Worm (Caenorhabditis elegans) whole organism, young adult: ENCODE data around the gene rei-2.

Experiments
- C06A6.2 ChIP-seq: fragments of 200-800 bp; sonication (Bioruptor generic); conservative IDR thresholded peaks from 2 replicates; pipeline ENCODE4 v1.3.6; 2022; ENCODE audit warnings: missing genetic modification characterization, missing compliant biosample characterization
- C17E4.6 ChIP-seq: fragments of 200-800 bp; sonication (Bioruptor generic); IDR thresholded peaks from 2 replicates; pipeline ENCODE4 v1.3.6; 2022; ENCODE audit warnings: missing genetic modification reagents, missing genetic modification characterization, missing compliant biosample characterization
- F37B4.10 ChIP-seq: fragments of 200-800 bp; sonication (Bioruptor generic); IDR thresholded peaks from 2 replicates; pipeline ENCODE4 v1.3.6; 2022; ENCODE audit warnings: missing genetic modification characterization, missing compliant biosample characterization
- F39B2.1 ChIP-seq: fragments of 200-800 bp; sonication (Bioruptor generic); IDR thresholded peaks from 2 replicates; pipeline ENCODE4 v1.3.6; 2022; ENCODE audit warnings: missing genetic modification reagents, missing genetic modification characterization, missing compliant biosample characterization
- F52B5.7 ChIP-seq: sonication (generic microtip); optimal IDR thresholded peaks from 2 replicates; lab custom pipeline; 2016; ENCODE audit warnings: mild to moderate bottlenecking, missing genetic modification characterization, missing compliant biosample characterization
- F57A8.1 ChIP-seq: fragments of 200-800 bp; sonication (Bioruptor generic); optimal IDR thresholded peaks from 2 replicates; lab custom pipeline; 2018; ENCODE audit warnings: mild to moderate bottlenecking, missing genetic modification characterization, moderate library complexity, missing compliant biosample characterization
- K11D2.4 ChIP-seq: fragments of 200-800 bp; sonication (Bioruptor generic); IDR thresholded peaks from 2 replicates; pipeline ENCODE4 v1.3.6; 2022; ENCODE audit warnings: missing genetic modification reagents, missing genetic modification characterization, missing compliant biosample characterization
- K12H6.12 ChIP-seq: fragments of 200-800 bp; sonication (Bioruptor generic); optimal IDR thresholded peaks from 2 replicates; lab custom pipeline; 2018; ENCODE audit warnings: mild to moderate bottlenecking, missing genetic modification characterization, missing compliant biosample characterization
- Y79H2A.3 ChIP-seq: fragments of 200-800 bp; sonication (Bioruptor generic); conservative IDR thresholded peaks from 2 replicates; pipeline ENCODE4 v1.3.6; 2022; ENCODE audit warnings: missing genetic modification reagents, missing genetic modification characterization, missing compliant biosample characterization
- ZK185.1 ChIP-seq: sonication (generic microtip); optimal IDR thresholded peaks from 2 replicates; lab custom pipeline; 2016; ENCODE audit warnings: mild to moderate bottlenecking, missing genetic modification characterization, missing compliant biosample characterization; ENCODE audit not compliant: poor library complexity, severe bottlenecking
- attf-6 ChIP-seq: fragments of 200-800 bp; sonication (Bioruptor generic); IDR thresholded peaks from 2 replicates; pipeline ENCODE4 v1.3.6; 2022; ENCODE audit warnings: missing genetic modification reagents, missing genetic modification characterization, missing compliant biosample characterization
- bed-1 ChIP-seq: fragments of 200-800 bp; sonication (Bioruptor generic); IDR thresholded peaks from 2 replicates; pipeline ENCODE4 v1.3.6; 2022; ENCODE audit warnings: missing genetic modification reagents, missing genetic modification characterization, missing compliant biosample characterization
- ccch-3 ChIP-seq: fragments of 200-800 bp; sonication (Bioruptor generic); optimal IDR thresholded peaks from 2 replicates; lab custom pipeline; 2018; ENCODE audit warnings: mild to moderate bottlenecking, missing genetic modification characterization, missing compliant biosample characterization
- cebp-2 ChIP-seq: fragments of 200-800 bp; sonication (Bioruptor generic); IDR thresholded peaks from 2 replicates; pipeline ENCODE4 v1.3.6; 2022; ENCODE audit warnings: missing genetic modification characterization, missing compliant biosample characterization
- ceh-27 ChIP-seq: fragments of 200-800 bp; sonication (Bioruptor generic); optimal IDR thresholded peaks from 2 replicates; lab custom pipeline; 2018; ENCODE audit warnings: mild to moderate bottlenecking, missing genetic modification characterization, moderate library complexity, missing compliant biosample characterization
- ceh-79 ChIP-seq: sonication (generic microtip); optimal IDR thresholded peaks from 2 replicates; lab custom pipeline; 2017; ENCODE audit warnings: mild to moderate bottlenecking, missing genetic modification characterization, missing compliant biosample characterization
- chd-7 ChIP-seq: sonication (generic microtip); optimal IDR thresholded peaks from 2 replicates; lab custom pipeline; 2016; ENCODE audit warnings: mild to moderate bottlenecking, missing genetic modification characterization, moderate library complexity, missing compliant biosample characterization
- die-1 ChIP-seq: sonication (generic microtip); optimal IDR thresholded peaks from 2 replicates; lab custom pipeline; 2016; ENCODE audit warnings: missing genotype, mild to moderate bottlenecking, missing genetic modification characterization, missing compliant biosample characterization
- dox-1 ChIP-seq: fragments of 200-800 bp; sonication (Bioruptor generic); IDR thresholded peaks from 2 replicates; pipeline ENCODE4 v1.3.6; 2022; ENCODE audit warnings: missing genetic modification reagents, missing genetic modification characterization, missing compliant biosample characterization
- dpl-1 ChIP-seq: fragments of 150-350 bp; optimal IDR thresholded peaks from 2 replicates; lab custom pipeline; 2014; ENCODE audit warnings: missing biosample characterization, missing genetic modification reagents, missing genetic modification characterization
- egl-18 ChIP-seq: fragments of 200-800 bp; sonication (Bioruptor generic); IDR thresholded peaks from 2 replicates; pipeline ENCODE4 v1.3.6; 2022; ENCODE audit warnings: missing genetic modification reagents, missing genetic modification characterization, missing compliant biosample characterization
- egl-44 ChIP-seq: fragments of 200-800 bp; sonication (Bioruptor generic); IDR thresholded peaks from 2 replicates; pipeline ENCODE4 v1.3.6; 2022; ENCODE audit warnings: missing genetic modification reagents, missing genetic modification characterization, missing compliant biosample characterization
- ets-4 ChIP-seq: fragments of 200-800 bp; sonication (Bioruptor generic); optimal IDR thresholded peaks from 2 replicates; lab custom pipeline; 2018; ENCODE audit warnings: mild to moderate bottlenecking, missing genetic modification characterization, missing compliant biosample characterization
- fkh-3 ChIP-seq: sonication (generic microtip); optimal IDR thresholded peaks from 2 replicates; lab custom pipeline; 2016; ENCODE audit warnings: mild to moderate bottlenecking, missing genetic modification characterization, missing compliant biosample characterization
- hlh-12 ChIP-seq: sonication (generic microtip); optimal IDR thresholded peaks from 2 replicates; lab custom pipeline; 2016; ENCODE audit warnings: missing genetic modification characterization, missing compliant biosample characterization
- hmg-1.2 ChIP-seq: fragments of 200-800 bp; sonication (Bioruptor generic); IDR thresholded peaks from 2 replicates; pipeline ENCODE4 v1.3.6; 2022; ENCODE audit warnings: missing genetic modification reagents, missing genetic modification characterization, missing compliant biosample characterization
- hsf-1 ChIP-seq: fragments of 200-800 bp; sonication (Bioruptor generic); IDR thresholded peaks from 2 replicates; pipeline ENCODE4 v1.3.6; 2022; ENCODE audit warnings: missing genetic modification reagents, missing genetic modification characterization, missing compliant biosample characterization
- lag-1 ChIP-seq: fragments of 200-800 bp; sonication (Bioruptor generic); IDR thresholded peaks from 2 replicates; pipeline ENCODE4 v1.3.6; 2022; ENCODE audit warnings: missing genetic modification reagents, missing genetic modification characterization, missing compliant biosample characterization
- let-607 ChIP-seq, 2 experiments: fragments of 200-800 bp in 1 of 2; sonication (Bioruptor generic) in 1 of 2; sonication (generic microtip) in 1 of 2; optimal IDR thresholded peaks; 2 replicates each; lab custom pipeline; 2016 to 2018; ENCODE audit warnings: mild to moderate bottlenecking in 2 of 2, missing compliant biosample characterization in 2 of 2, missing genetic modification characterization in 2 of 2, moderate library complexity in 2 of 2, missing genotype in 1 of 2
- lin-26 ChIP-seq: fragments of 200-800 bp; sonication (Bioruptor generic); IDR thresholded peaks from 2 replicates; pipeline ENCODE4 v1.3.6; 2022; ENCODE audit warnings: missing genetic modification reagents, missing genetic modification characterization, missing compliant biosample characterization
- madf-3 ChIP-seq: fragments of 200-800 bp; sonication (Bioruptor generic); IDR thresholded peaks from 2 replicates; pipeline ENCODE4 v1.3.6; 2022; ENCODE audit warnings: missing genetic modification reagents, missing genetic modification characterization, missing compliant biosample characterization
- madf-8 ChIP-seq: fragments of 200-800 bp; sonication (Bioruptor generic); conservative IDR thresholded peaks from 2 replicates; pipeline ENCODE4 v1.3.6; 2022; ENCODE audit warnings: missing genetic modification reagents, missing genetic modification characterization, missing compliant biosample characterization
- mes-4 ChIP-seq: sonication (generic microtip); optimal IDR thresholded peaks from 2 replicates; lab custom pipeline; 2016; ENCODE audit warnings: missing genotype, missing genetic modification characterization, missing compliant biosample characterization
- nfya-1 ChIP-seq: sonication (generic microtip); optimal IDR thresholded peaks from 2 replicates; lab custom pipeline; 2017; ENCODE audit warnings: antibody characterized with exemption, missing compliant biosample characterization, missing genetic modification characterization, borderline replicate concordance; ENCODE audit not compliant: insufficient read depth
- nhr-179 ChIP-seq: sonication (generic microtip); optimal IDR thresholded peaks from 2 replicates; lab custom pipeline; 2016; ENCODE audit warnings: mild to moderate bottlenecking, missing genetic modification characterization, missing compliant biosample characterization
- nhr-27 ChIP-seq: fragments of 200-800 bp; sonication (Bioruptor generic); optimal IDR thresholded peaks from 2 replicates; lab custom pipeline; 2018; ENCODE audit warnings: mild to moderate bottlenecking, missing genetic modification characterization, moderate library complexity, missing compliant biosample characterization
- nhr-80 ChIP-seq: sonication (generic microtip); optimal IDR thresholded peaks from 2 replicates; lab custom pipeline; 2016; ENCODE audit warnings: missing genetic modification characterization, missing compliant biosample characterization
- nhr-90 ChIP-seq: sonication (generic microtip); optimal IDR thresholded peaks from 2 replicates; lab custom pipeline; 2016; ENCODE audit warnings: missing genotype, mild to moderate bottlenecking, missing genetic modification characterization, missing compliant biosample characterization
- pha-4 ChIP-seq: fragments of 150-350 bp; sonication (generic microtip); optimal IDR thresholded peaks from 2 replicates; lab custom pipeline; 2014; ENCODE audit warnings: missing biosample characterization, missing genetic modification reagents, missing genetic modification characterization
- repo-1 ChIP-seq: sonication (generic microtip); optimal IDR thresholded peaks from 2 replicates; lab custom pipeline; 2017; ENCODE audit warnings: mild to moderate bottlenecking, missing genetic modification characterization, missing compliant biosample characterization
- rpc-1 ChIP-seq, 2 experiments: fragments of 150-350 bp in 1 of 2; sonication (generic microtip) in 1 of 2; optimal IDR thresholded peaks; 2 replicates each; lab custom pipeline; 2014 to 2018; ENCODE audit warnings: missing biosample characterization in 1 of 2, missing genetic modification characterization in 1 of 2, missing genetic modification reagents in 1 of 2, missing genotype in 1 of 2
- sea-2 ChIP-seq: fragments of 200-800 bp; sonication (Bioruptor generic); IDR thresholded peaks from 2 replicates; pipeline ENCODE4 v1.3.6; 2022; ENCODE audit warnings: missing genetic modification characterization, missing compliant biosample characterization
- snpc-3.4 ChIP-seq: sonication (generic microtip); optimal IDR thresholded peaks from 2 replicates; lab custom pipeline; 2017; ENCODE audit warnings: missing genetic modification characterization, mild to moderate bottlenecking, missing compliant biosample characterization, antibody characterized with exemption, moderate library complexity, missing genotype, missing genetic modification reagents
- tbp1 ChIP-seq: fragments of 200-800 bp; sonication (Bioruptor generic); optimal IDR thresholded peaks from 2 replicates; lab custom pipeline; 2018; ENCODE audit warnings: mild to moderate bottlenecking, missing genetic modification characterization, missing compliant biosample characterization
- tbx-9 ChIP-seq: sonication (generic microtip); optimal IDR thresholded peaks from 2 replicates; lab custom pipeline; 2016; ENCODE audit warnings: borderline replicate concordance, missing genetic modification characterization, inconsistent platforms, missing compliant biosample characterization
- unc-130 ChIP-seq: sonication (generic microtip); optimal IDR thresholded peaks from 2 replicates; lab custom pipeline; 2016; ENCODE audit warnings: missing genetic modification reagents, missing genetic modification characterization, missing compliant biosample characterization
- ztf-18 ChIP-seq: sonication (generic microtip); optimal IDR thresholded peaks from 2 replicates; lab custom pipeline; 2016; ENCODE audit warnings: missing genotype, mild to moderate bottlenecking, missing genetic modification characterization, missing compliant biosample characterization
- ztf-22 ChIP-seq: fragments of 200-800 bp; sonication (Bioruptor generic); optimal IDR thresholded peaks from 2 replicates; lab custom pipeline; 2018; ENCODE audit warnings: mild to moderate bottlenecking, missing genetic modification characterization, moderate library complexity, missing compliant biosample characterization
- ztf-6 ChIP-seq: fragments of 200-800 bp; sonication (Bioruptor generic); IDR thresholded peaks from 2 replicates; pipeline ENCODE4 v1.3.6; 2022; ENCODE audit warnings: missing genetic modification reagents, missing genetic modification characterization, missing compliant biosample characterization

The rei-2 gene

DNA sequence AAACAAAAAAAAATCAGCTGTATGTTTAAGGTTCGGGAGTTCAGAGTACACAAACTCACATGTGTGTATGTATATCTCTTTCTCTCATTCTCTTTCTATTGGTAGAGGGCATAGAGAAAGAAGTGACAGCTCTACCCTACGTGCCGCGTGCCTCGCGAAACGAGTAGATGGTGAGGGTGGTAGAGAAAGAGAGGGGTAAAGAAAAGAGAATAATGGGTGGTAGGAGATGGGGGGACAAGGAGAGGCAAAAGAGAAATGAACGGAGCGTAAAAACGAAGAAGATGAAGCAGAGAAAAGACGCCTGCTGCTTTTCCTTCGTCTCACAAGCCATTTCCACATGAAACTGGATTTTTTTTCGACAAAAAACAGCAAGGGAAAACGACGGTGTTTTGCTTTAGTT is 5.2 kb upstream of the rei-2 start (continued):
- peak; percentile 86 for TF ChIP-seq K11D2.4 (GFP tag; lab: Robert Waterston, UW)
- peak; percentile 26 for TF ChIP-seq pha-4 (tag; lab: Kevin White, UChicago)
- peak; percentile 43 for TF ChIP-seq repo-1
- TF ChIP-seq C06A6.2 = peak; percentile 78
- 0 out of 2 replicates have a peak, but pooled peaks have one; percentile 68 for TF ChIP-seq lag-1 (GFP tag; lab: Robert Waterston, UW)
- no peak for TF ChIP-seq egl-18 (GFP tag; lab: Robert Waterston, UW)
- TF ChIP-seq ceh-79 (tag; lab: Kevin White, UChicago) = peak; percentile 60
- no peak for TF ChIP-seq snpc-3.4 (tag; lab: Kevin White, UChicago)
- TF ChIP-seq C17E4.6 (GFP tag; lab: Robert Waterston, UW) = no peak
- no peak for TF ChIP-seq unc-130 (GFP tag; lab: Kevin White, UChicago)
- TF ChIP-seq ets-4 (GFP tag; lab: Kevin White, UChicago) = no peak
- no peak for TF ChIP-seq rpc-1 (optimal IDR thresholded peaks at IDR 0.05; lab: Kevin White, UChicago)
- no peak for TF ChIP-seq rpc-1 (tag; optimal IDR thresholded peaks at IDR 0.05; lab: Kevin White, UChicago)
- no peak for TF ChIP-seq dpl-1 (GFP tag; lab: Kevin White, UChicago)
- peak; percentile 39 for TF ChIP-seq die-1
- no peak for TF ChIP-seq cebp-2 (GFP tag; lab: Robert Waterston, UW)
- peak; percentile 49 to 77 for TF ChIP-seq let-607 (tag; optimal IDR thresholded peaks at IDR 0.05; lab: Kevin White, UChicago)
- no peak for TF ChIP-seq madf-3
- TF ChIP-seq nhr-179 (tag; lab: Kevin White, UChicago) = no peak
- peak; percentile 95 for TF ChIP-seq nhr-80 (tag; lab: Kevin White, UChicago)
- TF ChIP-seq F52B5.7 = no peak
- TF ChIP-seq hlh-12 (tag; lab: Kevin White, UChicago) = no peak
- no peak for TF ChIP-seq mes-4
- TF ChIP-seq egl-44 (GFP tag; lab: Robert Waterston, UW) = peak; percentile 82
- no peak for TF ChIP-seq nfya-1 (tag; lab: Kevin White, UChicago)
- no peak for TF ChIP-seq Y79H2A.3
- no peak for TF ChIP-seq attf-6
- peak; percentile 66 for TF ChIP-seq tbp1 (GFP tag; lab: Kevin White, UChicago)
- no peak for TF ChIP-seq tbx-9
- peak; percentile 61; the same call in 1 of the 2 replicates for TF ChIP-seq lin-26 (GFP tag; lab: Robert Waterston, UW)
- TF ChIP-seq bed-1 (GFP tag; lab: Robert Waterston, UW) = no peak
- no peak for TF ChIP-seq sea-2 (GFP tag; lab: Robert Waterston, UW)
- TF ChIP-seq nhr-27 (tag; lab: Kevin White, UChicago) = no peak
- TF ChIP-seq nhr-90 (tag; lab: Kevin White, UChicago) = peak; percentile 60
- TF ChIP-seq madf-8 (GFP tag; lab: Robert Waterston, UW) = no peak
- peak; percentile 53 for TF ChIP-seq ztf-22 (GFP tag; lab: Kevin White, UChicago)
- peak; percentile 81 for TF ChIP-seq dox-1 (GFP tag; lab: Robert Waterston, UW)
- peak; percentile 77 for TF ChIP-seq hmg-1.2 (GFP tag; lab: Robert Waterston, UW)
- TF ChIP-seq ccch-3 (GFP tag; lab: Kevin White, UChicago) = no peak
- TF ChIP-seq ztf-18 (tag; lab: Kevin White, UChicago) = peak; percentile 43
- 0 out of 2 replicates have a peak, but pooled peaks have one; percentile 26 for TF ChIP-seq F39B2.1
- TF ChIP-seq F37B4.10 = 0 out of 2 replicates have a peak, but pooled peaks have one; percentile 80
- TF ChIP-seq chd-7 (tag; lab: Kevin White, UChicago) = peak; percentile 82
- no peak for TF ChIP-seq F57A8.1 (GFP tag; lab: Kevin White, UChicago)
- TF ChIP-seq hsf-1 = no peak
- TF ChIP-seq ztf-6 (GFP tag; lab: Robert Waterston, UW) = no peak
- TF ChIP-seq K12H6.12 (tag; lab: Kevin White, UChicago) = peak; percentile 95
- TF ChIP-seq ZK185.1 (tag; lab: Kevin White, UChicago) = peak; percentile 83
- no peak for TF ChIP-seq fkh-3 (tag; lab: Kevin White, UChicago)
- TF ChIP-seq ceh-27 (GFP tag; lab: Kevin White, UChicago) = peak; percentile 75
